Fruit fly (Drosophila melanogaster) whole organism, embryonic: ENCODE measurements around the gene CG14340.
A peak's percentile ranks its signal among the peaks of the same experiment; 100 is the strongest.

Source experiments
- Abd-B ChIP-seq: fragments of 200-800 bp; sonication (Bioruptor generic); optimal IDR thresholded peaks from 2 replicates; lab custom pipeline; 2018; ENCODE audit warnings: missing biosample characterization, mild to moderate bottlenecking, missing genetic modification characterization, moderate library complexity
- Ada2b ChIP-seq: fragments of 200-800 bp; sonication (Bioruptor generic); IDR thresholded peaks from 2 replicates; pipeline ENCODE4 v1.3.6; 2022; ENCODE audit warnings: missing biosample characterization, missing genetic modification characterization
- Bdp1 ChIP-seq: fragments of 200-800 bp; sonication (Bioruptor generic); optimal IDR thresholded peaks from 3 replicates; lab custom pipeline; 2016; ENCODE audit warnings: missing biosample characterization, missing genetic modification characterization
- CG10431 ChIP-seq: fragments of 200-800 bp; sonication (Bioruptor generic); optimal IDR thresholded peaks from 3 replicates; lab custom pipeline; 2018; ENCODE audit warnings: missing biosample characterization, mild to moderate bottlenecking, missing genetic modification characterization
- CG10979 ChIP-seq: fragments of 200-800 bp; sonication (Bioruptor generic); optimal IDR thresholded peaks from 2 replicates; lab custom pipeline; 2018; ENCODE audit warnings: missing biosample characterization, mild to moderate bottlenecking, missing genetic modification characterization, moderate library complexity
- CG12942 ChIP-seq: fragments of 200-800 bp; sonication (Bioruptor generic); optimal IDR thresholded peaks from 3 replicates; lab custom pipeline; 2016; ENCODE audit warnings: missing biosample characterization, missing genetic modification characterization
- CG13296 ChIP-seq: fragments of 200-800 bp; sonication (Bioruptor generic); optimal IDR thresholded peaks from 3 replicates; lab custom pipeline; 2018; ENCODE audit warnings: missing biosample characterization, mild to moderate bottlenecking, missing genetic modification characterization
- CG15073 ChIP-seq: fragments of 200-800 bp; sonication (Bioruptor generic); optimal IDR thresholded peaks from 2 replicates; lab custom pipeline; 2016; ENCODE audit warnings: missing biosample characterization, missing genetic modification characterization
- CG15696 ChIP-seq: fragments of 200-800 bp; sonication (Bioruptor generic); optimal IDR thresholded peaks from 2 replicates; lab custom pipeline; 2019; ENCODE audit warnings: missing biosample characterization, mild to moderate bottlenecking, missing genetic modification characterization, moderate library complexity
- CG1603 ChIP-seq: fragments of 200-800 bp; sonication (Bioruptor generic); optimal IDR thresholded peaks from 2 replicates; lab custom pipeline; 2019; ENCODE audit warnings: missing biosample characterization, mild to moderate bottlenecking, missing genetic modification characterization, moderate library complexity
- CG1647 ChIP-seq: fragments of 200-800 bp; sonication (Bioruptor generic); optimal IDR thresholded peaks from 3 replicates; lab custom pipeline; 2016; ENCODE audit warnings: missing biosample characterization, missing genetic modification characterization
- CG17612 ChIP-seq: fragments of 200-800 bp; sonication (Bioruptor generic); IDR thresholded peaks from 2 replicates; pipeline ENCODE4 v1.3.6; 2022; ENCODE audit warnings: missing biosample characterization, missing genetic modification characterization
- CG18011 ChIP-seq: fragments of 200-800 bp; sonication (Bioruptor generic); optimal IDR thresholded peaks from 2 replicates; lab custom pipeline; 2017; ENCODE audit warnings: missing biosample characterization, missing genetic modification characterization, mild to moderate bottlenecking, moderate library complexity, missing genotype
- CG2116 ChIP-seq: fragments of 200-800 bp; sonication (Bioruptor generic); optimal IDR thresholded peaks from 3 replicates; lab custom pipeline; 2018; ENCODE audit warnings: missing biosample characterization, mild to moderate bottlenecking, missing genetic modification characterization
- CG32532 ChIP-seq: fragments of 200-800 bp; sonication (Bioruptor generic); IDR thresholded peaks from 2 replicates; pipeline ENCODE4 v1.3.6; 2022; ENCODE audit warnings: missing biosample characterization, missing genetic modification characterization
- CG34422 ChIP-seq: fragments of 200-800 bp; sonication (Bioruptor generic); IDR thresholded peaks from 3 replicates; pipeline ENCODE4 v1.3.6; 2022; ENCODE audit warnings: missing biosample characterization, missing genetic modification characterization
- CG4328 ChIP-seq: fragments of 200-800 bp; sonication (Bioruptor generic); optimal IDR thresholded peaks from 3 replicates; lab custom pipeline; 2017; ENCODE audit warnings: missing biosample characterization, missing genetic modification reagents, missing genetic modification characterization
- CG6254 ChIP-seq: fragments of 200-800 bp; sonication (Bioruptor generic); optimal IDR thresholded peaks from 3 replicates; lab custom pipeline; 2017; ENCODE audit warnings: mild to moderate bottlenecking, missing biosample characterization, missing genetic modification reagents, missing genetic modification characterization
- CG7928 ChIP-seq: fragments of 200-800 bp; sonication (Bioruptor generic); optimal IDR thresholded peaks from 2 replicates; lab custom pipeline; 2017; ENCODE audit warnings: missing biosample characterization, mild to moderate bottlenecking, missing genetic modification characterization
- CG8924 ChIP-seq: fragments of 200-800 bp; optimal IDR thresholded peaks from 3 replicates; lab custom pipeline; 2019; ENCODE audit warnings: missing biosample characterization, mild to moderate bottlenecking, missing genetic modification characterization, moderate library complexity
- CG9609 ChIP-seq: fragments of 200-800 bp; sonication (Bioruptor generic); optimal IDR thresholded peaks from 3 replicates; lab custom pipeline; 2016; ENCODE audit warnings: missing biosample characterization, missing genetic modification characterization
- H15 ChIP-seq: fragments of 200-800 bp; sonication (Bioruptor generic); IDR thresholded peaks from 3 replicates; pipeline ENCODE4 v1.3.6; 2022; ENCODE audit warnings: missing biosample characterization, missing genetic modification characterization
- HHEX ChIP-seq: fragments of 200-800 bp; sonication (Bioruptor generic); optimal IDR thresholded peaks from 3 replicates; lab custom pipeline; 2017; ENCODE audit warnings: missing biosample characterization, mild to moderate bottlenecking, missing genetic modification characterization, missing genetic modification reagents
- Hmr ChIP-seq: fragments of 200-800 bp; sonication (Bioruptor generic); optimal IDR thresholded peaks from 3 replicates; lab custom pipeline; 2017; ENCODE audit warnings: mild to moderate bottlenecking, missing biosample characterization, missing genetic modification reagents, missing genetic modification characterization
- NC2α ChIP-seq: fragments of 200-800 bp; sonication (Bioruptor generic); optimal IDR thresholded peaks from 2 replicates; lab custom pipeline; 2016; ENCODE audit warnings: missing biosample characterization, missing genetic modification characterization
- NC2β ChIP-seq: fragments of 200-800 bp; sonication (Bioruptor generic); optimal IDR thresholded peaks from 2 replicates; lab custom pipeline; 2016; ENCODE audit warnings: missing biosample characterization, missing genetic modification characterization
- Opbp ChIP-seq: fragments of 200-800 bp; sonication (Bioruptor generic); IDR thresholded peaks from 3 replicates; pipeline ENCODE4 v1.3.6; 2022; ENCODE audit warnings: missing biosample characterization, missing genetic modification characterization; ENCODE audit not compliant: partially characterized antibody
- Spps ChIP-seq: fragments of 200-800 bp; sonication (Bioruptor generic); optimal IDR thresholded peaks from 2 replicates; lab custom pipeline; 2018; ENCODE audit warnings: missing biosample characterization, mild to moderate bottlenecking, missing genetic modification characterization
- Xrp1 ChIP-seq: fragments of 200-800 bp; sonication (Bioruptor generic); IDR thresholded peaks from 2 replicates; pipeline ENCODE4 v1.3.6; 2022; ENCODE audit warnings: missing biosample characterization, missing genetic modification characterization
- amos ChIP-seq: fragments of 200-800 bp; sonication (Bioruptor generic); IDR thresholded peaks from 2 replicates; pipeline ENCODE4 v1.3.6; 2022; ENCODE audit warnings: missing biosample characterization, missing genetic modification characterization; ENCODE audit not compliant: partially characterized antibody
- ap ChIP-seq: fragments of 200-800 bp; sonication (Bioruptor generic); IDR thresholded peaks from 2 replicates; pipeline ENCODE4 v1.3.6; 2022; ENCODE audit warnings: missing biosample characterization, missing genetic modification characterization
- cas ChIP-seq: fragments of 200-800 bp; sonication (Bioruptor generic); IDR thresholded peaks from 2 replicates; pipeline ENCODE4 v1.3.6; 2022; ENCODE audit warnings: missing biosample characterization, missing genetic modification characterization
- gcm ChIP-seq: fragments of 200-800 bp; sonication (Bioruptor generic); optimal IDR thresholded peaks from 2 replicates; lab custom pipeline; 2019; ENCODE audit warnings: missing biosample characterization, mild to moderate bottlenecking, missing genetic modification characterization, moderate library complexity
- gsb ChIP-seq: fragments of 200-800 bp; sonication (Bioruptor generic); IDR thresholded peaks from 2 replicates; pipeline ENCODE4 v1.3.6; 2022; ENCODE audit warnings: missing biosample characterization, missing genetic modification characterization
- gsb-n ChIP-seq: fragments of 200-800 bp; sonication (Bioruptor generic); optimal IDR thresholded peaks from 3 replicates; lab custom pipeline; 2018; ENCODE audit warnings: missing biosample characterization, mild to moderate bottlenecking, missing genetic modification characterization
- ind ChIP-seq: fragments of 200-800 bp; sonication (Bioruptor generic); optimal IDR thresholded peaks from 3 replicates; lab custom pipeline; 2016; ENCODE audit warnings: missing biosample characterization, missing genetic modification characterization
- knrl ChIP-seq: fragments of 200-800 bp; sonication (Bioruptor generic); IDR thresholded peaks from 3 replicates; pipeline ENCODE4 v1.3.6; 2022; ENCODE audit warnings: missing biosample characterization, missing genetic modification characterization; ENCODE audit not compliant: partially characterized antibody
- lmd ChIP-seq: fragments of 200-800 bp; sonication (Bioruptor generic); IDR thresholded peaks from 2 replicates; pipeline ENCODE4 v1.3.6; 2022; ENCODE audit warnings: missing biosample characterization, missing genetic modification characterization
- nmo ChIP-seq: fragments of 200-800 bp; sonication (Bioruptor generic); optimal IDR thresholded peaks from 2 replicates; lab custom pipeline; 2018; ENCODE audit warnings: missing biosample characterization, mild to moderate bottlenecking, missing genetic modification characterization, moderate library complexity
- otp ChIP-seq: fragments of 200-800 bp; sonication (Bioruptor generic); IDR thresholded peaks from 3 replicates; pipeline ENCODE4, ENCODE4 v1.3.6; 2022; ENCODE audit warnings: missing biosample characterization, missing genetic modification characterization
- peb ChIP-seq: fragments of 200-800 bp; sonication (Bioruptor generic); IDR thresholded peaks from 2 replicates; pipeline ENCODE4 v1.3.6; 2022; ENCODE audit warnings: missing biosample characterization, missing genetic modification characterization
- rib ChIP-seq: fragments of 200-800 bp; sonication (Bioruptor generic); IDR thresholded peaks from 2 replicates; pipeline ENCODE4 v1.3.6; 2022; ENCODE audit warnings: missing biosample characterization, missing genetic modification characterization
- sens-2 ChIP-seq: fragments of 200-800 bp; sonication (Bioruptor generic); IDR thresholded peaks from 2 replicates; pipeline ENCODE4 v1.3.6; 2022; ENCODE audit warnings: missing biosample characterization, missing genetic modification characterization
- sisA ChIP-seq: fragments of 200-800 bp; sonication (Bioruptor generic); IDR thresholded peaks from 2 replicates; pipeline ENCODE4 v1.3.6; 2022; ENCODE audit warnings: missing biosample characterization, missing genetic modification characterization
- sna ChIP-seq: fragments of 200-800 bp; sonication (Bioruptor generic); IDR thresholded peaks from 2 replicates; pipeline ENCODE4 v1.3.6; 2022; ENCODE audit warnings: missing biosample characterization, missing genetic modification characterization; ENCODE audit not compliant: partially characterized antibody
- so ChIP-seq: fragments of 200-800 bp; sonication (Bioruptor generic); IDR thresholded peaks from 3 replicates; pipeline ENCODE4 v1.3.6; 2022; ENCODE audit warnings: missing biosample characterization, missing genetic modification characterization
- ssp ChIP-seq: fragments of 200-800 bp; sonication (Bioruptor generic); IDR thresholded peaks from 2 replicates; pipeline ENCODE4 v1.3.6; 2022; ENCODE audit warnings: missing biosample characterization, missing genetic modification characterization
- stc ChIP-seq: fragments of 200-800 bp; sonication (Bioruptor generic); IDR thresholded peaks from 2 replicates; pipeline ENCODE4 v1.3.6; 2022; ENCODE audit warnings: missing biosample characterization, missing genetic modification characterization
- tgo ChIP-seq: fragments of 200-800 bp; sonication (Bioruptor generic); IDR thresholded peaks from 3 replicates; pipeline ENCODE4 v1.3.6; 2022; ENCODE audit warnings: missing biosample characterization, missing genetic modification characterization
- toy ChIP-seq: fragments of 200-800 bp; sonication (Bioruptor generic); IDR thresholded peaks from 2 replicates; pipeline ENCODE4 v1.3.6; 2022; ENCODE audit warnings: missing biosample characterization, missing genetic modification characterization
- unpg ChIP-seq: fragments of 200-800 bp; sonication (Bioruptor generic); optimal IDR thresholded peaks from 3 replicates; lab custom pipeline; 2018; ENCODE audit warnings: missing biosample characterization, mild to moderate bottlenecking, missing genetic modification characterization, moderate library complexity
- wdn ChIP-seq: fragments of 200-800 bp; sonication (Bioruptor generic); IDR thresholded peaks from 2 replicates; pipeline ENCODE4 v1.3.6; 2022; ENCODE audit warnings: missing biosample characterization, missing genetic modification characterization
- zen2 ChIP-seq: fragments of 200-800 bp; sonication (Bioruptor generic); IDR thresholded peaks from 3 replicates; pipeline ENCODE4 v1.3.6; 2022; ENCODE audit warnings: missing biosample characterization, missing genetic modification characterization; ENCODE audit not compliant: partially characterized antibody

Gene CG14340

dm6 chr2L:1070332-1070731 lies 42.4 kb upstream of the CG14340 start (continued):
- TF ChIP-seq HHEX (GFP tag; lab: Kevin White, UChicago), result no peak
- TF ChIP-seq sna (GFP tag; lab: Robert Waterston, UW), result no peak
- TF ChIP-seq stc (GFP tag; lab: Robert Waterston, UW), result no peak
- no peak for TF ChIP-seq CG7928 (GFP tag; lab: Kevin White, UChicago)
- TF ChIP-seq amos (GFP tag; lab: Robert Waterston, UW), result no peak
- no peak for TF ChIP-seq CG12942
- no peak for TF ChIP-seq NC2β (GFP tag; lab: Kevin White, UChicago)
- 0 out of 2 replicates have a peak, but pooled peaks have one; percentile 28 for TF ChIP-seq sens-2 (GFP tag; lab: Robert Waterston, UW)
- TF ChIP-seq lmd (GFP tag; lab: Robert Waterston, UW), result peak; percentile 30; the same call in 1 of the 2 replicates
- TF ChIP-seq cas (GFP tag; lab: Robert Waterston, UW), result no peak
- no peak for TF ChIP-seq knrl (GFP tag; lab: Robert Waterston, UW)
- TF ChIP-seq Spps, result peak; percentile 22
- TF ChIP-seq CG34422 (GFP tag; lab: Robert Waterston, UW), result no peak
- no peak for TF ChIP-seq wdn (GFP tag; lab: Robert Waterston, UW)
- TF ChIP-seq ap, result no peak
- peak; percentile 73 for TF ChIP-seq Xrp1
- TF ChIP-seq CG10431 (GFP tag; lab: Kevin White, UChicago), result no peak
- peak; percentile 27 for TF ChIP-seq gcm (GFP tag; lab: Kevin White, UChicago)
- peak; percentile 50 for TF ChIP-seq CG1603
- no peak for TF ChIP-seq NC2α
- TF ChIP-seq gsb (GFP tag; lab: Robert Waterston, UW), result no peak
- TF ChIP-seq gsb-n, result peak; percentile 31
- peak; percentile 36; the same call in 1 of the 2 replicates for TF ChIP-seq sisA (GFP tag; lab: Robert Waterston, UW)
- TF ChIP-seq CG10979 (tag; lab: Kevin White, UChicago), result peak; percentile 65
- no peak for TF ChIP-seq CG2116 (GFP tag; lab: Kevin White, UChicago)
- no peak for TF ChIP-seq Ada2b (GFP tag; lab: Robert Waterston, UW)
- TF ChIP-seq Abd-B, result peak; percentile 15
- no peak for TF ChIP-seq CG1647 (GFP tag; lab: Kevin White, UChicago)
- TF ChIP-seq CG15073 (GFP tag; lab: Kevin White, UChicago), result no peak
- no peak for TF ChIP-seq peb (GFP tag; lab: Robert Waterston, UW)
- no peak for TF ChIP-seq CG9609
- peak; percentile 35 for TF ChIP-seq nmo
- TF ChIP-seq tgo (GFP tag; lab: Robert Waterston, UW), result no peak
- peak; percentile 11 for TF ChIP-seq CG8924
- no peak for TF ChIP-seq toy (GFP tag; lab: Robert Waterston, UW)
- peak; percentile 37 for TF ChIP-seq CG15696 (tag; lab: Kevin White, UChicago)
- no peak for TF ChIP-seq CG13296 (GFP tag; lab: Kevin White, UChicago)
- no peak for TF ChIP-seq Opbp (GFP tag; lab: Robert Waterston, UW)
- TF ChIP-seq unpg (GFP tag; lab: Kevin White, UChicago), result peak; percentile 57

dm6 chr2L:1070941-1071340 lies 41.8 kb upstream of the CG14340 start:
- no peak for TF ChIP-seq CG4328 (GFP tag; lab: Kevin White, UChicago)
- TF ChIP-seq otp (GFP tag; lab: Robert Waterston, UW), result 0 out of 3 replicates have a peak, but pooled peaks have one; percentile 39
- TF ChIP-seq CG6254 (GFP tag; lab: Kevin White, UChicago), result peak; percentile 1
- 0 out of 3 replicates have a peak, but pooled peaks have one; percentile 30 for TF ChIP-seq so
- peak; percentile 67 for TF ChIP-seq CG32532
- TF ChIP-seq CG18011 (GFP tag; lab: Kevin White, UChicago), result no peak
- TF ChIP-seq Hmr (GFP tag; lab: Kevin White, UChicago), result peak; percentile 48
- no peak for TF ChIP-seq Bdp1 (GFP tag; lab: Kevin White, UChicago)
- TF ChIP-seq rib (GFP tag; lab: Robert Waterston, UW), result 0 out of 2 replicates have a peak, but pooled peaks have one; percentile 30
- no peak for TF ChIP-seq H15 (GFP tag; lab: Robert Waterston, UW)
- peak; percentile 21; the same call in 1 of the 2 replicates for TF ChIP-seq ssp
- TF ChIP-seq zen2 (GFP tag; lab: Robert Waterston, UW), result no peak
- no peak for TF ChIP-seq CG10431 (GFP tag; lab: Kevin White, UChicago)
- peak; percentile 10 for TF ChIP-seq ind (GFP tag; lab: Kevin White, UChicago)
- TF ChIP-seq CG17612 (GFP tag; lab: Robert Waterston, UW), result no peak
